Worm (Caenorhabditis elegans): ENCODE data around the gene R03H10.4.

ce11 chrII:4173398-4173797 lies 5.1 kb upstream of the R03H10.4 start, which contains the start of gene R03H10.6:
- TF ChIP-seq med-1 (GFP tag; optimal IDR thresholded peaks at IDR 0.05; ENCODE audit: insufficient read depth) (no peak), ztf-23 (GFP tag; IDR thresholded peaks at IDR 0.05) (no peak), cog-1 (tag; optimal IDR thresholded peaks at IDR 0.05) (no peak), flt-1 (GFP tag; IDR thresholded peaks at IDR 0.05) (no peak), T22C8.4 (GFP tag; IDR thresholded peaks at IDR 0.05) (no peak), ztf-29 (GFP tag; IDR thresholded peaks at IDR 0.05) (no peak), tab-1 (GFP tag; IDR thresholded peaks at IDR 0.05) (no peak), klf-2 (GFP tag; conservative IDR thresholded peaks at IDR 0.05) (no peak)

All from whole organism, midembryonic.